Worm (Caenorhabditis elegans): ENCODE data around the gene T25B9.4.

- TF ChIP-seq ama-1 (optimal IDR thresholded peaks at IDR 0.05): no peak
- no peak for TF ChIP-seq ama-1 (GFP tag; optimal IDR thresholded peaks at IDR 0.05)
- no peak for TF ChIP-seq gei-17 (GFP tag; optimal IDR thresholded peaks at IDR 0.05)
- no peak for TF ChIP-seq hlh-26 (GFP tag; conservative IDR thresholded peaks at IDR 0.05)
- TF ChIP-seq bed-1 (GFP tag; IDR thresholded peaks at IDR 0.05): no peak
- no peak for TF ChIP-seq mel-28 (tag; optimal IDR thresholded peaks at IDR 0.05; ENCODE audit: borderline replicate concordance)
- TF ChIP-seq F37B4.10 (GFP tag; IDR thresholded peaks at IDR 0.05): no peak
- no peak for TF ChIP-seq snpc-4 (GFP tag; optimal IDR thresholded peaks at IDR 0.05)
- no peak for TF ChIP-seq snpc-4 (tag; optimal IDR thresholded peaks at IDR 0.05)
- no peak for TF ChIP-seq dpl-1 (GFP tag; optimal IDR thresholded peaks at IDR 0.05)
- no peak for TF ChIP-seq ztf-18 (tag; optimal IDR thresholded peaks at IDR 0.05)
- TF ChIP-seq F10E7.11 (tag; optimal IDR thresholded peaks at IDR 0.05): no peak
- no peak for TF ChIP-seq pha-4 (tag; optimal IDR thresholded peaks at IDR 0.05)
Observed at ce11 chrIV:10796707-10797106, 39.2 kb upstream of the T25B9.4 start.
